Worm (Caenorhabditis elegans): Measurements from ENCODE around the gene F55G7.1.

DNA sequence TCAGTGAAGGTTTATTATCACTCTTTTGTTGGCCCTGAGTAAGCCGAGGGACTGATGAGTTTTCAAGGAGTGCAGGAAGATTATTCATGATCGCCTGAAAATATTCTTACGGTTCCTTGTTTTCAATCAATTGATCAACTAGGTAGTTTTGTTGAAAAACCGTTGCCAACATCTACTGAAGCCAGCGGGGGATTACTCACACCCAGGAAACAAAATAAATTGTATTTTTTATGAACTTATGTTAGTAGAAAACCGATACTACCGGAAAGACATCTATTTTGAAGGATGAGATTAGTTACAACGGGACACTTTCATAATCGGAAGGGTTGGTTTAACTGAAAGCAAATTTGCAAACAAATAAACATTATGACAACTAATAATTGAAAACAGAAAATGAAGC is 46.1 kb upstream of the F55G7.1 start, which contains the start of gene Y62H9A.2:
- TF ChIP-seq zag-1 (tag; optimal IDR thresholded peaks at IDR 0.05) (no peak), jun-1 (tag; optimal IDR thresholded peaks at IDR 0.05) (no peak), unc-39 (tag; optimal IDR thresholded peaks at IDR 0.05) (no peak), ama-1 (optimal IDR thresholded peaks at IDR 0.05) (no peak), nhr-11 (tag; optimal IDR thresholded peaks at IDR 0.05) (no peak), skn-1 (tag; optimal IDR thresholded peaks at IDR 0.05) (no peak), aly-2 (tag; optimal IDR thresholded peaks at IDR 0.05) (no peak), pqm-1 (tag; optimal IDR thresholded peaks at IDR 0.05) (no peak), nhr-25 (tag; optimal IDR thresholded peaks at IDR 0.05) (no peak), ceh-16 (tag; optimal IDR thresholded peaks at IDR 0.05) (no peak), mdl-1 (tag; optimal IDR thresholded peaks at IDR 0.05) (no peak), pha-4 (tag; optimal IDR thresholded peaks at IDR 0.05) (no peak), nhr-237 (tag; optimal IDR thresholded peaks at IDR 0.05) (no peak)
